Fruit fly (Drosophila melanogaster) whole organism, embryonic: ENCODE data around the gene stg1.

Source experiments
- Aef1 ChIP-seq: fragments of 200-800 bp; sonication (Bioruptor generic); IDR thresholded peaks from 3 replicates; pipeline ENCODE4 v1.3.6; 2022; ENCODE audit warnings: missing biosample characterization, missing genetic modification characterization
- CG10565 ChIP-seq: fragments of 200-800 bp; sonication (Bioruptor generic); optimal IDR thresholded peaks from 3 replicates; lab custom pipeline; 2016; ENCODE audit warnings: missing biosample characterization, mild to moderate bottlenecking, missing genetic modification characterization
- CG11247 ChIP-seq: fragments of 200-800 bp; sonication (Bioruptor generic); IDR thresholded peaks from 2 replicates; pipeline ENCODE4 v1.3.6; 2022; ENCODE audit warnings: missing biosample characterization, missing genetic modification characterization
- CG13296 ChIP-seq: fragments of 200-800 bp; sonication (Bioruptor generic); optimal IDR thresholded peaks from 3 replicates; lab custom pipeline; 2018; ENCODE audit warnings: missing biosample characterization, mild to moderate bottlenecking, missing genetic modification characterization
- CG14667 ChIP-seq: fragments of 200-800 bp; sonication (Bioruptor generic); IDR thresholded peaks from 2 replicates; pipeline ENCODE4 v1.3.6; 2022; ENCODE audit warnings: missing biosample characterization, missing genetic modification characterization
- CG14965 ChIP-seq: fragments of 200-800 bp; sonication (Bioruptor generic); optimal IDR thresholded peaks from 2 replicates; lab custom pipeline; 2016; ENCODE audit warnings: missing biosample characterization, missing genetic modification characterization, borderline replicate concordance
- CG16779 ChIP-seq: fragments of 200-800 bp; sonication (Bioruptor generic); IDR thresholded peaks from 2 replicates; pipeline ENCODE4 v1.3.6; 2022; ENCODE audit warnings: missing biosample characterization, missing genetic modification characterization
- CG17912 ChIP-seq: fragments of 200-800 bp; sonication (Bioruptor generic); optimal IDR thresholded peaks from 2 replicates; lab custom pipeline; 2018; ENCODE audit warnings: missing biosample characterization, mild to moderate bottlenecking, missing genetic modification characterization
- CG18476 ChIP-seq: fragments of 200-800 bp; sonication (Bioruptor generic); optimal IDR thresholded peaks from 2 replicates; lab custom pipeline; 2016; ENCODE audit warnings: missing biosample characterization, mild to moderate bottlenecking, missing genetic modification characterization
- CG31365 ChIP-seq: fragments of 200-800 bp; sonication (Bioruptor generic); optimal IDR thresholded peaks from 2 replicates; lab custom pipeline; 2018; ENCODE audit warnings: missing biosample characterization, mild to moderate bottlenecking, missing genetic modification characterization
- CG34224 ChIP-seq: fragments of 200-800 bp; sonication (Bioruptor generic); IDR thresholded peaks from 3 replicates; pipeline ENCODE4 v1.3.6; 2022; ENCODE audit warnings: missing biosample characterization, missing genetic modification characterization; ENCODE audit not compliant: partially characterized antibody
- CG6765 ChIP-seq: fragments of 200-800 bp; sonication (Bioruptor generic); optimal IDR thresholded peaks from 3 replicates; lab custom pipeline; 2017; ENCODE audit warnings: missing biosample characterization, mild to moderate bottlenecking, missing genetic modification characterization
- CG7271 ChIP-seq: fragments of 200-800 bp; sonication (Bioruptor generic); optimal IDR thresholded peaks from 2 replicates; lab custom pipeline; 2018; ENCODE audit warnings: missing biosample characterization, mild to moderate bottlenecking, missing genetic modification characterization, moderate library complexity
- CG8089 ChIP-seq: fragments of 200-800 bp; sonication (Bioruptor generic); optimal IDR thresholded peaks from 3 replicates; lab custom pipeline; 2016; ENCODE audit warnings: missing biosample characterization, missing genetic modification characterization
- Dip2 ChIP-seq: fragments of 200-800 bp; sonication (Bioruptor generic); IDR thresholded peaks from 2 replicates; pipeline ENCODE4 v1.3.6; 2022; ENCODE audit warnings: missing biosample characterization, missing genetic modification characterization
- Dp ChIP-seq: fragments of 200-800 bp; sonication (Bioruptor generic); optimal IDR thresholded peaks from 2 replicates; lab custom pipeline; 2018; ENCODE audit warnings: missing biosample characterization, mild to moderate bottlenecking, missing genetic modification characterization, moderate library complexity
- Eip74EF ChIP-seq, 2 experiments: fragments of 200-800 bp in 1 of 2; fragments of >200 bp in 1 of 2; sonication (Bioruptor generic) in 1 of 2; optimal IDR thresholded peaks; 2 replicates each; lab custom pipeline; 2017 to 2019; ENCODE audit warnings: missing biosample characterization in 2 of 2, missing genetic modification characterization in 2 of 2, mild to moderate bottlenecking in 1 of 2, moderate library complexity in 1 of 2
- HHEX ChIP-seq: fragments of 200-800 bp; sonication (Bioruptor generic); optimal IDR thresholded peaks from 3 replicates; lab custom pipeline; 2017; ENCODE audit warnings: missing biosample characterization, mild to moderate bottlenecking, missing genetic modification characterization, missing genetic modification reagents
- Hr78 ChIP-seq, 2 experiments: fragments of 200-800 bp in 1 of 2; fragments of >200 bp in 1 of 2; sonication (Bioruptor generic) in 1 of 2; optimal IDR thresholded peaks; 2 replicates each; lab custom pipeline; 2017 to 2019; ENCODE audit warnings: missing biosample characterization in 2 of 2, missing genetic modification characterization in 2 of 2, mild to moderate bottlenecking in 1 of 2, moderate library complexity in 1 of 2
- Kr ChIP-seq: fragments of 200-800 bp; sonication (Bioruptor generic); optimal IDR thresholded peaks from 2 replicates; lab custom pipeline; 2017; ENCODE audit warnings: missing biosample characterization, mild to moderate bottlenecking, missing genetic modification characterization
- Lpt ChIP-seq: fragments of >200 bp; optimal IDR thresholded peaks from 2 replicates; lab custom pipeline; 2018; ENCODE audit warnings: missing biosample characterization, missing genetic modification characterization
- MBD-R2 ChIP-seq: fragments of 200-800 bp; sonication (Bioruptor generic); IDR thresholded peaks from 2 replicates; pipeline ENCODE4 v1.3.6; 2022; ENCODE audit warnings: missing biosample characterization, missing genetic modification characterization
- Nf-YC ChIP-seq: fragments of 200-800 bp; optimal IDR thresholded peaks from 3 replicates; lab custom pipeline; 2019; ENCODE audit warnings: missing biosample characterization, mild to moderate bottlenecking, missing genetic modification characterization, moderate library complexity
- Optix ChIP-seq: fragments of 200-800 bp; sonication (Bioruptor generic); IDR thresholded peaks from 3 replicates; pipeline ENCODE4 v1.3.6; 2022; ENCODE audit warnings: missing biosample characterization, missing genetic modification characterization
- Ssrp ChIP-seq: fragments of 200-800 bp; sonication (Bioruptor generic); optimal IDR thresholded peaks from 2 replicates; lab custom pipeline; 2018; ENCODE audit warnings: missing biosample characterization, mild to moderate bottlenecking, missing genetic modification characterization, moderate library complexity
- Taf1 ChIP-seq: fragments of 200-800 bp; sonication (Bioruptor generic); IDR thresholded peaks from 2 replicates; pipeline ENCODE4 v1.3.6; 2022; ENCODE audit warnings: missing biosample characterization, missing genetic modification characterization
- Usf ChIP-seq: fragments of 200-800 bp; sonication (Bioruptor generic); optimal IDR thresholded peaks from 2 replicates; lab custom pipeline; 2017; ENCODE audit warnings: missing genotype, missing biosample characterization, missing genetic modification characterization
- al ChIP-seq: fragments of 200-800 bp; sonication (Bioruptor generic); IDR thresholded peaks from 2 replicates; pipeline ENCODE4 v1.3.6; 2022; ENCODE audit warnings: missing biosample characterization, missing genetic modification characterization
- cato ChIP-seq: fragments of 200-800 bp; sonication (Bioruptor generic); optimal IDR thresholded peaks from 2 replicates; lab custom pipeline; 2016; ENCODE audit warnings: missing biosample characterization, missing genetic modification characterization, borderline replicate concordance
- chn ChIP-seq: fragments of 200-800 bp; sonication (Bioruptor generic); optimal IDR thresholded peaks from 2 replicates; lab custom pipeline; 2016; ENCODE audit warnings: missing biosample characterization, missing genetic modification characterization
- danr ChIP-seq: fragments of 200-800 bp; sonication (Bioruptor generic); IDR thresholded peaks from 2 replicates; pipeline ENCODE4 v1.3.6; 2022; ENCODE audit warnings: missing biosample characterization, missing genetic modification characterization
- dmrt11E ChIP-seq: fragments of 200-800 bp; sonication (Bioruptor generic); optimal IDR thresholded peaks from 3 replicates; lab custom pipeline; 2018; ENCODE audit warnings: missing biosample characterization, mild to moderate bottlenecking, missing genetic modification characterization, moderate library complexity
- fd102C ChIP-seq: fragments of 200-800 bp; sonication (Bioruptor generic); optimal IDR thresholded peaks from 2 replicates; lab custom pipeline; 2018; ENCODE audit warnings: missing biosample characterization, mild to moderate bottlenecking, missing genetic modification characterization, moderate library complexity
- fu2 ChIP-seq: fragments of 200-800 bp; sonication (Bioruptor generic); optimal IDR thresholded peaks from 2 replicates; lab custom pipeline; 2016; ENCODE audit warnings: missing biosample characterization, missing genetic modification characterization
- gce ChIP-seq: fragments of 200-800 bp; sonication (Bioruptor generic); IDR thresholded peaks from 3 replicates; pipeline ENCODE4 v1.3.6; 2022; ENCODE audit warnings: missing biosample characterization, missing genetic modification characterization
- ken ChIP-seq: fragments of 200-800 bp; sonication (Bioruptor generic); IDR thresholded peaks from 3 replicates; pipeline ENCODE4 v1.3.6; 2022; ENCODE audit warnings: missing biosample characterization, missing genetic modification characterization
- p53 ChIP-seq: fragments of 200-800 bp; sonication (Bioruptor generic); optimal IDR thresholded peaks from 2 replicates; lab custom pipeline; 2016; ENCODE audit warnings: missing biosample characterization, missing genetic modification characterization
- pros ChIP-seq: fragments of 200-800 bp; sonication (Bioruptor generic); optimal IDR thresholded peaks from 3 replicates; lab custom pipeline; 2019; ENCODE audit warnings: missing biosample characterization, mild to moderate bottlenecking, missing genetic modification characterization, moderate library complexity
- sima ChIP-seq: fragments of 200-800 bp; sonication (Bioruptor generic); optimal IDR thresholded peaks from 2 replicates; lab custom pipeline; 2016; ENCODE audit warnings: missing biosample characterization, missing genetic modification characterization
- sisA ChIP-seq: fragments of 200-800 bp; sonication (Bioruptor generic); IDR thresholded peaks from 2 replicates; pipeline ENCODE4 v1.3.6; 2022; ENCODE audit warnings: missing biosample characterization, missing genetic modification characterization
- slbo ChIP-seq: fragments of 200-800 bp; sonication (Bioruptor generic); IDR thresholded peaks from 2 replicates; pipeline ENCODE4 v1.3.6; 2022; ENCODE audit warnings: missing biosample characterization, missing genetic modification characterization
- sna ChIP-seq: fragments of 200-800 bp; sonication (Bioruptor generic); IDR thresholded peaks from 2 replicates; pipeline ENCODE4 v1.3.6; 2022; ENCODE audit warnings: missing biosample characterization, missing genetic modification characterization; ENCODE audit not compliant: partially characterized antibody
- tio ChIP-seq: fragments of 200-800 bp; sonication (Bioruptor generic); optimal IDR thresholded peaks from 2 replicates; lab custom pipeline; 2017; ENCODE audit warnings: missing biosample characterization, missing genetic modification characterization, inconsistent platforms
- tll ChIP-seq, 2 experiments: fragments of 200-800 bp in 1 of 2; fragments of >200 bp in 1 of 2; sonication (Bioruptor generic) in 1 of 2; optimal IDR thresholded peaks; 2 replicates each; lab custom pipeline; 2017 to 2019; ENCODE audit warnings: missing biosample characterization in 2 of 2, missing genetic modification characterization in 2 of 2, mild to moderate bottlenecking in 1 of 2, moderate library complexity in 1 of 2
- tx ChIP-seq: fragments of 200-800 bp; sonication (Bioruptor generic); optimal IDR thresholded peaks from 2 replicates; lab custom pipeline; 2016; ENCODE audit warnings: missing biosample characterization, missing genetic modification characterization

The stg1 gene

DNA sequence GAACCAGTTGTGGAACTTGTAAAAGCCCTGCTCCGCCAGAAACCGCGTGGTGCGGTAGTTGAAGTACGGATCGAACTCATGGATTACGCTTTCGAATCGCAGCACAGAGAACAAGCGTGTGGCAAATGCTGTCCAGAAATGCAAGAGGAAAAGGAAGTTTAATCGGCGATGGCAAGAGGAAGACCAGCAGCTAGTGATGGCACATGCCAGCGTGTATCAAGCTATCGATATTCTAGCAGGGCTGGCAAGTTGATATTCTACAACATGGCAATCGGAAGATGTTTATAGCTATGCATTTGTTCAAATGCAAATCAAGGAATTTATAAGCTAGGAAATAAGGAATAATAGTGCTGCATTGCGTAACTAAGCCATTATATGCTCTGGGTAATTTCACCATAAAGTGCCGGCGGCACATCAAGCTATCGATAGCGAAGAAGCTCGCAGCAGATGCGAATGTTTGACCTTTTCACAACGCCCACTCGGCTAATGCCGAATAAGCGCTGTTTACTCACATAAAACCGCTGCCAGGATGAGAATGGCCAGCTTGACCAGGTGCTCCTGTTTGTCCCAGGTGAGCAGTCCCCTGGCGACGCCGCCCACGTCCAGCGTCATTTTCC lies 40.4 kb upstream of the stg1 start (continued):
- peak; percentile 89 for TF ChIP-seq CG6765

DNA sequence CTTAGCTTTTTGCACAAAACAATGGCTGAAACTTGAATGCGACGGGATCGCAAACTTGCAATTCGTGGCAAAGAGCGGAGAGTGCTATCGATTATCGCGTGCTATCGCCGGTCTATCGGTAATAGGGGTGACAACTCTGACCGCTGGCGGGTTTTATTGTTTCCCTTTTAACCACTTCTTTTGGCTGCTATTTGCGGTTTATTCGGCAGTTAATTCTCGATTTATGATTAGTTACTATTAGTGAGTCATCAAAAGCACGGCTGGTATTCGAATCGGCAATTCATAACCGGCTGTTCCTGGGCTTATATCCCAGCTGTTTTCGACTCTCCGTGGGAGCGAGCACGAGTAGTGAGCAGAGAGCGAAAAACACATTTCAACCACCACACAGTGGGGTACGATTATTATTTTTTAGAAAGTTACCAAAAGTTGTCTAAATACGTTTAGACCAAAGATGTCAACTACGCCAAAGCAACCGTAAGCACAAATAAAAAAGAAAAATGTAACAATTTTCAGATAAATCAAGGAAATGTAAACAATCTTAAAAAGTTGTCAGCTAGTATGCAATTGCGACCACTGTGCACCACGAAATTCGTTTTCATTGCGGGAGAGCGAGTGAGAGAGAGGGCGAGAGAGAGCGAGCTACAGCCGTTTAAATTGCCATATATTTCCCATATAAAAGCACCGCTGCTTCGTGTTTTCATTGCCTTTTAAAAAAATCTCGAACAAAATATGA lies 39.6 kb upstream of the stg1 start, which contains the start of the genes Stt3A and bves:
TSS of gene Stt3A (minus strand) at position 89 of the 733 bp plus-strand sequence.
TSS of gene bves (plus strand) at position 115 of the 733 bp plus-strand sequence.
- TF ChIP-seq CG7271 (tag; lab: Kevin White, UChicago) (peak; percentile 94), fu2 (GFP tag; lab: Kevin White, UChicago) (peak; percentile 98), cato (peak; percentile 97), tll (GFP tag; optimal IDR thresholded peaks at IDR 0.05; lab: Kevin White, UChicago) (no peak), p53 (peak; percentile 96), CG14965 (GFP tag; lab: Kevin White, UChicago) (peak; percentile 87), CG8089 (GFP tag; lab: Kevin White, UChicago) (peak; percentile 98), sisA (GFP tag; lab: Robert Waterston, UW) (peak; percentile 96), Nf-YC (tag; lab: Kevin White, UChicago) (peak; percentile 89), gce (GFP tag; lab: Robert Waterston, UW) (peak; percentile 97), Lpt (no peak), ken (GFP tag; lab: Robert Waterston, UW) (peak; percentile 98), al (GFP tag; lab: Robert Waterston, UW) (peak; percentile 95), Kr (GFP tag; lab: Kevin White, UChicago) (peak; percentile 85), slbo (GFP tag; lab: Robert Waterston, UW) (peak; percentile 97), tio (GFP tag; lab: Kevin White, UChicago) (peak; percentile 94), Aef1 (peak; percentile 94), CG31365 (tag; lab: Kevin White, UChicago) (peak; percentile 92), CG13296 (peak; percentile 98), Hr78 (GFP tag; optimal IDR thresholded peaks at IDR 0.05; lab: Kevin White, UChicago) (peak in 1 of 2 experiments; percentile 92), Optix (GFP tag; lab: Robert Waterston, UW) (peak; percentile 96), tx (GFP tag; lab: Kevin White, UChicago) (peak; percentile 98), danr (GFP tag; lab: Robert Waterston, UW) (peak; percentile 95), chn (peak; percentile 99), CG10565 (peak; percentile 95), sna (GFP tag; lab: Robert Waterston, UW) (peak; percentile 75), pros (GFP tag; lab: Kevin White, UChicago) (peak; percentile 69), CG18476 (peak; percentile 97), MBD-R2 (GFP tag; lab: Robert Waterston, UW) (peak; percentile 94), Ssrp (peak; percentile 97), Taf1 (GFP tag; lab: Robert Waterston, UW) (peak; percentile 93), CG14667 (GFP tag; lab: Robert Waterston, UW) (peak; percentile 95), Usf (GFP tag; lab: Kevin White, UChicago) (peak; percentile 96), CG34224 (GFP tag; lab: Robert Waterston, UW) (peak; percentile 79), CG16779 (GFP tag; lab: Robert Waterston, UW) (peak; percentile 92), sima (GFP tag; lab: Kevin White, UChicago) (peak; percentile 95), CG17912 (GFP tag; lab: Kevin White, UChicago) (peak; percentile 92), CG11247 (GFP tag; lab: Robert Waterston, UW) (peak; percentile 96), HHEX (GFP tag; lab: Kevin White, UChicago) (peak; percentile 98), Dip2 (peak; percentile 48; the same call in 1 of the 2 replicates), Eip74EF (GFP tag; optimal IDR thresholded peaks at IDR 0.05; lab: Kevin White, UChicago) (peak in 1 of 2 experiments; percentile 98), Dp (GFP tag; lab: Kevin White, UChicago) (peak; percentile 30), fd102C (GFP tag; lab: Kevin White, UChicago) (peak; percentile 93), dmrt11E (tag; lab: Kevin White, UChicago) (peak; percentile 98)
